Worm (Caenorhabditis elegans): ENCODE data around the gene F58G1.8.

F58G1.8 gene

DNA sequence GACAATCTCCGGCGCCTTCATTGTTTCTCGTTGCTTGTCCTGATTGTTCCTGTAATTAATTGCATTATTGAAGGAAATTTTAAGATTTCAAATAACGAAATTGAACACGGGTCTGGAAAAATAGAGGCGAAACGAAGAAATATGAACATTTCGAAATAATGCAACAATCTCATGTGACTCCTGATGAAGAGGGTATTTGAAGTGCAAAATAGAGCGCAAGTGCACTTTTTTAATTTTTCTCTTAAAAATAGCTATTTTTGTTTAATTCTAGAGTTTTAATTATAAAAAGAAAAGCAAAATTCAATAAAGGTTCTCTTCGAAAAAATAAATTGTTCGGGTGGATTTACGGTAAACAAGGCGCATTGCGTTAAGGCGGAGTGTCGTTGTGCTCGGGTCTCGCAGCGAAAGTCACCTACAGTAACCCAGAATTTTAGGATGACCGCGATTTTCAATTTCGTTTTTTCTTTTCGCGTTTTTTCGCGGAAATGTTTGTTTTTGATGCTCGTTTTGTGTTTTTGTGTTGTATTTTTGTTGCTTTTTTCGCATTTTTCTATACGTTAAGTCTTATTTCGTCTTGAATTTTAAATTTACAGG is 6.4 kb downstream of the F58G1.8 start, which contains the start of the genes F58G1.2 and wago-4:
F58G1.2 (minus strand) TSS at position 51 of the 594 bp plus-strand sequence.
wago-4 (plus strand) TSS at position 592 of the 594 bp plus-strand sequence.
- TF ChIP-seq flt-1 (GFP tag; IDR thresholded peaks at IDR 0.05) (no peak), ets-7 (tag; optimal IDR thresholded peaks at IDR 0.05) (no peak), scrt-1 (GFP tag; IDR thresholded peaks at IDR 0.05) (no peak), hmg-4 (GFP tag; optimal IDR thresholded peaks at IDR 0.05) (no peak), tbx-11 (GFP tag; IDR thresholded peaks at IDR 0.05) (no peak), B0310.2 (tag; optimal IDR thresholded peaks at IDR 0.05) (no peak), tra-4 (tag; optimal IDR thresholded peaks at IDR 0.05) (no peak), tbx-37 (GFP tag; conservative IDR thresholded peaks at IDR 0.05) (no peak)

DNA sequence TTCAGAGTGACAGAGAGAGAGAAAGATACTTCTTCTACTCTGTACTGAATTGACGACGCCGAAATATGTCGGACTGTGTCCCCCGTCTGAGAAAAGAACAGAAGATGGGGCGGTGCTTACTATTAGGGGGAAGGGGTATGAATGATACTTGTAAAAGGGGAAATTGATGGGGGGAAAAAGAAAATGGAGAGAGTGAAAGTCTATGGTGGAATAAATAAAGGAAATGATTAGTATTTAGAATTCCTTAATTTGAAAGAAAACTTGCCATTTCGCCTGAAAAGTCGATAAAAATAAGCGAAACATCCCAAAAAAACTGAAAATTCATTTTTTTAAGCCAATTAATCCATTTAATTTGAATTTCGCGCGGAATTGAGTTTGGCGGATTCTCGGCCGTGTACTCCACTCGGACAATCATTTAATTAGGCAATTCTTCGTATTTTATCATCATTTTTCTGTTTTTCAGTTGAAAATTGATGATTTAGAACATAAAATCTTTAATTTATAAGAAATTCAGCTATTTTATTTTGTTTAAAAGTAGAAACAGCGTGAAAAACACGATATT is 10.9 kb downstream of the F58G1.8 start, which contains the start of gene F35C5.12:
F35C5.12 (minus strand) TSS at position 51 of the 562 bp plus-strand sequence.
- TF ChIP-seq ceh-13 (GFP tag; optimal IDR thresholded peaks at IDR 0.05): no peak
- no peak for TF ChIP-seq tra-4 (tag; optimal IDR thresholded peaks at IDR 0.05)
- no peak for TF ChIP-seq F13C5.2 (tag; optimal IDR thresholded peaks at IDR 0.05)
- TF ChIP-seq hmbx-1 (tag; optimal IDR thresholded peaks at IDR 0.05): no peak
- TF ChIP-seq ceh-36 (tag; optimal IDR thresholded peaks at IDR 0.05): no peak
- no peak for TF ChIP-seq scrt-1 (GFP tag; IDR thresholded peaks at IDR 0.05)
- no peak for TF ChIP-seq pes-1 (GFP tag; IDR thresholded peaks at IDR 0.05)
- TF ChIP-seq aly-1 (tag; optimal IDR thresholded peaks at IDR 0.05): no peak
- TF ChIP-seq hnd-1 (tag; optimal IDR thresholded peaks at IDR 0.05): no peak
- TF ChIP-seq tbx-11 (GFP tag; IDR thresholded peaks at IDR 0.05): no peak
- no peak for TF ChIP-seq tbx-37 (GFP tag; conservative IDR thresholded peaks at IDR 0.05)
- TF ChIP-seq hmg-4 (GFP tag; optimal IDR thresholded peaks at IDR 0.05): no peak
- no peak for TF ChIP-seq ama-1 (optimal IDR thresholded peaks at IDR 0.05)
- TF ChIP-seq flt-1 (GFP tag; IDR thresholded peaks at IDR 0.05): no peak
- no peak for TF ChIP-seq sea-1 (GFP tag; conservative IDR thresholded peaks at IDR 0.05)

DNA sequence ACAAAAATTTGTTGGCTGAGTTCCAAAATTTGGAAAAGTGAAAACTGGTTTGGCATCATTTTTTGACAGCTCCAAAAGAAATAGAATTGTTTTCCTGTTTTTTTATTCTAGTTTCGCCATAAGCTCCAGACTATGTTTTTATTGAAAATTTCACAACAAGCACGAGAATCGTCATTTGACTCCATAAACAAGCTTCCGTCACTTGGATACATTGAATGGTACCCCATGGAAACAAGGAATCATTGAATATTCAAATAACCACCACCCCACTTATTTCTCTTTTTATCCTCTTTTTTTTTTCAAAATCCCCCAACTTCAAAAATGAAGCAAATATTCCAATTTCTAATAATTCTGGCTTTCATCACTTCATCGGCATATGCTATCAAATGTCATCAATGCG is 16.7 kb downstream of the F58G1.8 start, which contains the start of gene ddn-2:
ddn-2 (plus strand) TSS at position 301 of the 400 bp plus-strand sequence.
- TF ChIP-seq hnd-1 (tag; optimal IDR thresholded peaks at IDR 0.05) (no peak), aly-1 (tag; optimal IDR thresholded peaks at IDR 0.05) (no peak), sea-1 (GFP tag; conservative IDR thresholded peaks at IDR 0.05) (no peak), tra-4 (tag; optimal IDR thresholded peaks at IDR 0.05) (no peak), hmbx-1 (tag; optimal IDR thresholded peaks at IDR 0.05) (no peak)

DNA sequence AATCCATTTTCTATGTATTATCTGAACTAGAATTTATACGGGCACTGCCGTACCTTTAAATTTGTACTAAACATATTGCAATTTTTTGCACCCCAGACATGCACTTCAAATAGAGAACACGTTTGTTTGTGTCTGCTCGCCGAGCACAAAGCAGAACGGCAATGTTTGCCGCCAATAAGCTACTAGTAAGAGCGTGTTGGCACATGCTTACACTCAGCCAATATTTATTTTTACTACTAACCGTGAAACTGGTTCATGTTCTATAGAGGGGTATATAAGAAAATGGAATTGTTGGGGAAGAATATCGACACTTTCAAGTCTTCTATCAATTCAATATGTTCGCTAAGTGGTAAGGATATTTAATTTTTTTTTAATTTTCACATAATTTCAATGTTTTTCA is 18.4 kb downstream of the F58G1.8 start, which contains the start of gene nspb-11:
nspb-11 (plus strand) TSS at position 301 of the 400 bp plus-strand sequence.
- no peak for TF ChIP-seq B0310.2 (tag; optimal IDR thresholded peaks at IDR 0.05)
- no peak for TF ChIP-seq F13C5.2 (tag; optimal IDR thresholded peaks at IDR 0.05)
- no peak for TF ChIP-seq ama-1 (optimal IDR thresholded peaks at IDR 0.05)
- TF ChIP-seq tra-4 (tag; optimal IDR thresholded peaks at IDR 0.05): no peak
- no peak for TF ChIP-seq hmbx-1 (tag; optimal IDR thresholded peaks at IDR 0.05)
- TF ChIP-seq ets-7 (tag; optimal IDR thresholded peaks at IDR 0.05): no peak
- no peak for TF ChIP-seq tbx-37 (GFP tag; conservative IDR thresholded peaks at IDR 0.05)
- no peak for TF ChIP-seq aly-1 (tag; optimal IDR thresholded peaks at IDR 0.05)
- no peak for TF ChIP-seq hmg-4 (GFP tag; optimal IDR thresholded peaks at IDR 0.05)

DNA sequence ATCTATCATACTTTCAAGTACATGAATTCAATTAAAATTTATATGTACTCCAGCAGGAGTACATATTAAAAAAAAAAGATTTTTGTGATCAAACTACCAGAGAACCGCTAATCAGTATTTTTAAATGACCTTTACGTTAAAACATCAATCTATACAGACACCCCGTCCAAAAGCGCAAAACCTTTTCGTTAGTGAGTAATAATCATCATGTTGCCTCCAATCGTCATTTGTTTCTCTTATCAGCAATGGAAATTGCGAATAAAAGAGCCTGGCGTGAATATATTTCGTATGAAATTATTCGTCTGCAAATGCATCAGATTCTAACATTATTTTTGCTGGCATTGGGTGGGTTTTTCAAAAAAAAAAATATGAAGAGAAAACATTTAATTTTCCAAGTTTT is 21.3 kb downstream of the F58G1.8 start, which contains the start of gene clec-66:
clec-66 (plus strand) TSS at position 225 of the 400 bp plus-strand sequence.
- TF ChIP-seq sea-1 (GFP tag; conservative IDR thresholded peaks at IDR 0.05): no peak
- no peak for TF ChIP-seq pes-1 (GFP tag; IDR thresholded peaks at IDR 0.05)
- no peak for TF ChIP-seq B0310.2 (tag; optimal IDR thresholded peaks at IDR 0.05)
- TF ChIP-seq F13C5.2 (tag; optimal IDR thresholded peaks at IDR 0.05): no peak
- TF ChIP-seq ceh-13 (GFP tag; optimal IDR thresholded peaks at IDR 0.05): no peak
- TF ChIP-seq hmg-4 (GFP tag; optimal IDR thresholded peaks at IDR 0.05): no peak
- no peak for TF ChIP-seq hnd-1 (tag; optimal IDR thresholded peaks at IDR 0.05)
- TF ChIP-seq aly-1 (tag; optimal IDR thresholded peaks at IDR 0.05): no peak
- no peak for TF ChIP-seq tbx-37 (GFP tag; conservative IDR thresholded peaks at IDR 0.05)
- no peak for TF ChIP-seq ets-7 (tag; optimal IDR thresholded peaks at IDR 0.05)
- no peak for TF ChIP-seq tbx-11 (GFP tag; IDR thresholded peaks at IDR 0.05)
- no peak for TF ChIP-seq hmbx-1 (tag; optimal IDR thresholded peaks at IDR 0.05)
- TF ChIP-seq ceh-36 (tag; optimal IDR thresholded peaks at IDR 0.05): no peak

DNA sequence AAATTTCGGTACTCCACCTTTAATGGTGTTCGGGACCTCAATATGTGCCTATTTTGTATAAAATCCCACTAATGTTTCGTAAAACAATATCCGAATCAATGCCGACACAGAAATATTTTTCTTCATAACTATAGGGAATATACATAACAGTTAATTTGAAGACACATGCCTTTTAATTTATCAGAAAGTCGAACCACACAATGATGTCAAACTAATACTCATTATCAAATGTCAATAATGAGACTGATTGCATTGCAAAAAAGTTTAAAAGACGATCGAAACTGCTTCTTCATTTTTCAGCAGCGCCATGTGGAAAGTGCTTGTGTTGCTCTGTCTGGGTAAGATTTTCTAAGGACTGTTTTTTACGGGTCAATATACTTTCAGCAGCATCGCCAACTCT is 24.4 kb downstream of the F58G1.8 start, which contains the start of gene clec-65:
clec-65 (plus strand) TSS at position 301 of the 400 bp plus-strand sequence.
- TF ChIP-seq scrt-1 (GFP tag; IDR thresholded peaks at IDR 0.05): no peak

DNA sequence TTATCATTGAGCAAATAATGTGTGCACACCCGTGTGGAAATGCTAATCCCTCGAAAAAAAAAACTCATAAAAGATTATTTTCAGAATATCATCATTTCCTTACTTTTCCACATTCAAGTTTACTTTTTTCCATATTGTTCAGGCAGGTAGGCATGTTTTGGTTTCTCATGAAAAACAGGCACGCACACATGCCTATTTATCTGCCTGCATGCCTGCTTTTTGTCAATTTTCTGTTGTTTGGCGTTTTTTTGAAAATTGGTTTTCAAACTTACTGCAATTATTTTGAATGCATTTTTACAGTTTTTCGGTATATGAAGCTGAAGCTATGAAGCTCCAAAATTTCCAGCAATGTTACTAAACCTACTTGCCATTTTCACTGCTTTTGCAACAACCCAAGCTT is 27.5 kb downstream of the F58G1.8 start, which contains the start of gene clec-64:
clec-64 (plus strand) TSS at position 301 of the 400 bp plus-strand sequence.
- TF ChIP-seq sea-1 (GFP tag; conservative IDR thresholded peaks at IDR 0.05) (no peak), scrt-1 (GFP tag; IDR thresholded peaks at IDR 0.05) (no peak), aly-1 (tag; optimal IDR thresholded peaks at IDR 0.05) (no peak), tra-4 (tag; optimal IDR thresholded peaks at IDR 0.05) (no peak), F13C5.2 (tag; optimal IDR thresholded peaks at IDR 0.05) (no peak), tbx-11 (GFP tag; IDR thresholded peaks at IDR 0.05) (no peak), hnd-1 (tag; optimal IDR thresholded peaks at IDR 0.05) (no peak)

DNA sequence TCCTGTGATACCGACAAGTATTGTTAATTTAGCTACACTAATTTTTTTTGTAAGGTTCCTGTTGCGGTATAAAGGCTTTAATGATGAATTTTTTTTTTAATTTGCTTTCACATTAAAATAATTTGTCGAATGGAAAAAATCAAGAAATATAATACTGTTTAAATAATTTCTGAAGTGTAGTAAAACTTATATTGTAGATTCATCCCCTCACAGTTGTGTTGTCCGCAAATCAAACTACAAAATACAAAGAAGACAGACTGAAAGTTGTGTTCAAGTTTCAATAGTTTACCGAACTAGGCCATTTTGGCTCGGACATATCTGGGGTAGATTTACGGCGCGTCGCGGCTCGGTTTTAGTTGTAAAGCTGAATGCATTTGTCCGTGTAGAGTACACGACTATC is 28.1 kb downstream of the F58G1.8 start:
- TF ChIP-seq tbx-11 (GFP tag; IDR thresholded peaks at IDR 0.05) (no peak), hmg-4 (GFP tag; optimal IDR thresholded peaks at IDR 0.05) (no peak), scrt-1 (GFP tag; IDR thresholded peaks at IDR 0.05) (no peak), B0310.2 (tag; optimal IDR thresholded peaks at IDR 0.05) (no peak), tbx-37 (GFP tag; conservative IDR thresholded peaks at IDR 0.05) (no peak), F13C5.2 (tag; optimal IDR thresholded peaks at IDR 0.05) (no peak), sea-1 (GFP tag; conservative IDR thresholded peaks at IDR 0.05) (no peak), ceh-36 (tag; optimal IDR thresholded peaks at IDR 0.05) (no peak), ets-7 (tag; optimal IDR thresholded peaks at IDR 0.05) (no peak), aly-1 (tag; optimal IDR thresholded peaks at IDR 0.05) (no peak), tra-4 (tag; optimal IDR thresholded peaks at IDR 0.05) (no peak), pes-1 (GFP tag; IDR thresholded peaks at IDR 0.05) (no peak), hnd-1 (tag; optimal IDR thresholded peaks at IDR 0.05) (no peak)
